Worm (Caenorhabditis elegans): ENCODE measurements around the gene Y41C4A.8.

Gene Y41C4A.8

ce11 chrIII:11694975-11695374 is 13.6 kb downstream of the Y41C4A.8 start, which contains the start of gene Y41C4A.22:
TSS of gene Y41C4A.22 (plus strand) at chrIII:11695275.
- no peak for TF ChIP-seq sma-3 (GFP tag; optimal IDR thresholded peaks at IDR 0.05)

DNA sequence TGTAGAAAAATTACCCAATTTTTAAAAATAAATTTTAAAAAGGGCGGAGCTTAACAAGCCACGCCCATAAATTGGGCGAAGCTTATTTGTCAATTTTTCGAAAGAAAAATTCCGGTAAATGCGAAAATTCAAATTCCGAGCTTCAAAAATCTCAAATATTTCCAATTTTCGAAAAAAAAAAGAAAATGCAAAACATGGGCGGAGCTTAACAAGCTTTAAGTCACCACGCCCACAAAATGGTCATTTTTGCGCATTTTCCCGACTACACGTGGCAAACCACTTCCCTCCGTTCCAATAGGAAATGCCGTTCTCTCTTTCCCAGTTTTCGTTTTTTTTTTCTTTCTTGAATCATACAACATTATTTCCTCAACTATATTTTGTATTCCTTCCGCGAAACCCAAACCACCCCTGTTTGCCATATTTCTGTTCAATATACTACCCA is 14.1 kb downstream of the Y41C4A.8 start:
- TF ChIP-seq gmeb-1 (tag; optimal IDR thresholded peaks at IDR 0.05), result no peak
- TF ChIP-seq nhr-25 (tag; optimal IDR thresholded peaks at IDR 0.05), result no peak
- no peak for TF ChIP-seq lsy-2 (tag; optimal IDR thresholded peaks at IDR 0.05)
- TF ChIP-seq ztf-11 (tag; optimal IDR thresholded peaks at IDR 0.05), result no peak
- no peak for TF ChIP-seq nhr-23 (tag; optimal IDR thresholded peaks at IDR 0.05)
- TF ChIP-seq R02D3.7 (tag; optimal IDR thresholded peaks at IDR 0.05), result no peak
- no peak for TF ChIP-seq dmd-4 (tag; optimal IDR thresholded peaks at IDR 0.05)
- no peak for TF ChIP-seq nhr-11 (tag; optimal IDR thresholded peaks at IDR 0.05)
- TF ChIP-seq mbf-1 (tag; optimal IDR thresholded peaks at IDR 0.05), result no peak
- TF ChIP-seq skn-1 (tag; optimal IDR thresholded peaks at IDR 0.05), result no peak
- TF ChIP-seq Y55F3AM.14 (GFP tag; optimal IDR thresholded peaks at IDR 0.05), result peak; percentile 45
- peak; percentile 52 for TF ChIP-seq ama-1 (optimal IDR thresholded peaks at IDR 0.05)
- TF ChIP-seq blmp-1 (tag; optimal IDR thresholded peaks at IDR 0.05; ENCODE audit: insufficient read depth), result no peak
- TF ChIP-seq alr-1 (tag; optimal IDR thresholded peaks at IDR 0.05), result no peak
- no peak for TF ChIP-seq F13H6.1 (tag; optimal IDR thresholded peaks at IDR 0.05)
- TF ChIP-seq nhr-237 (tag; optimal IDR thresholded peaks at IDR 0.05), result no peak
- no peak for TF ChIP-seq aly-2 (tag; optimal IDR thresholded peaks at IDR 0.05)
- no peak for TF ChIP-seq lin-13 (GFP tag; optimal IDR thresholded peaks at IDR 0.05)
- no peak for TF ChIP-seq mdl-1 (tag; optimal IDR thresholded peaks at IDR 0.05)
- TF ChIP-seq crh-2 (tag; optimal IDR thresholded peaks at IDR 0.05), result peak; percentile 6
- no peak for TF ChIP-seq elt-1 (tag; optimal IDR thresholded peaks at IDR 0.05)

ce11 chrIII:11692380-11692779 is 16.2 kb downstream of the Y41C4A.8 start:
- TF ChIP-seq alr-1 (tag; optimal IDR thresholded peaks at IDR 0.05) (no peak), ZK546.5 (tag; optimal IDR thresholded peaks at IDR 0.05) (no peak), gmeb-1 (tag; optimal IDR thresholded peaks at IDR 0.05) (no peak), ama-1 (optimal IDR thresholded peaks at IDR 0.05) (no peak), nhr-23 (tag; optimal IDR thresholded peaks at IDR 0.05) (no peak), nhr-12 (tag; optimal IDR thresholded peaks at IDR 0.05) (no peak), sma-9 (GFP tag; optimal IDR thresholded peaks at IDR 0.05) (no peak), sma-9 (tag; optimal IDR thresholded peaks at IDR 0.05) (no peak), elt-3 (tag; optimal IDR thresholded peaks at IDR 0.05) (no peak), lin-11 (tag; optimal IDR thresholded peaks at IDR 0.05) (no peak), blmp-1 (tag; optimal IDR thresholded peaks at IDR 0.05; ENCODE audit: insufficient read depth) (no peak), dmd-4 (tag; optimal IDR thresholded peaks at IDR 0.05) (no peak), zag-1 (tag; optimal IDR thresholded peaks at IDR 0.05) (no peak), unc-55 (GFP tag; optimal IDR thresholded peaks at IDR 0.05) (no peak), mbf-1 (tag; optimal IDR thresholded peaks at IDR 0.05) (no peak)

DNA sequence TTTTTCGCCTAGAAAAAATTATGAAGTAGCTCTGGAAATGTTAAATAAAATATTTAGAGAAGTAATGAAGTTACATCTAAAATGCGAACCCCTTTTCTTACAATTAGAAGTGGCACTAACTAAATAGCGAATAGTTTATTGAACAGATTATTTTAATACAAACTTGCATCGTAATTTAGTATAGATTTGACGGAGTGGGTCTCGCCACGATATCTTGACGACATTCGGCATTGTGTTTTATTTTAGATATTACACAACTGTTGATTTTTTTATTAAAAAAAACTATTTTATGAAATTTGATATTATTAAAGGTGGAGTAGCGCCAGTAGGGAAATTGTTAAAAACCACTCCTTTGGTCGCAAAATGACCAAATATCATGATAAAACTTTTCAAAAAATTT is 18.7 kb downstream of the Y41C4A.8 start:
- TF ChIP-seq zag-1 (tag; optimal IDR thresholded peaks at IDR 0.05) (no peak), unc-39 (tag; optimal IDR thresholded peaks at IDR 0.05) (no peak), mbf-1 (tag; optimal IDR thresholded peaks at IDR 0.05) (no peak), alr-1 (tag; optimal IDR thresholded peaks at IDR 0.05) (no peak), lin-39 (tag; optimal IDR thresholded peaks at IDR 0.05) (no peak), Y55F3AM.14 (GFP tag; optimal IDR thresholded peaks at IDR 0.05) (no peak), aly-2 (tag; optimal IDR thresholded peaks at IDR 0.05) (no peak), blmp-1 (tag; optimal IDR thresholded peaks at IDR 0.05; ENCODE audit: insufficient read depth) (no peak), mdl-1 (tag; optimal IDR thresholded peaks at IDR 0.05) (no peak), elt-3 (tag; optimal IDR thresholded peaks at IDR 0.05) (no peak), ZK546.5 (tag; optimal IDR thresholded peaks at IDR 0.05) (no peak), ztf-11 (tag; optimal IDR thresholded peaks at IDR 0.05) (no peak), fos-1 (tag; optimal IDR thresholded peaks at IDR 0.05) (no peak), F13H6.1 (tag; optimal IDR thresholded peaks at IDR 0.05) (no peak)

- TF ChIP-seq nhr-21 (tag; optimal IDR thresholded peaks at IDR 0.05) (peak; percentile 53), lsy-2 (tag; optimal IDR thresholded peaks at IDR 0.05) (peak in 1 of 2 experiments; percentile 57), nhr-6 (tag; optimal IDR thresholded peaks at IDR 0.05) (peak; percentile 14), nhr-11 (tag; optimal IDR thresholded peaks at IDR 0.05) (no peak), sem-4 (tag; optimal IDR thresholded peaks at IDR 0.05) (peak; percentile 80), lin-13 (GFP tag; optimal IDR thresholded peaks at IDR 0.05) (peak; percentile 31), gmeb-1 (tag; optimal IDR thresholded peaks at IDR 0.05) (peak; percentile 67), ama-1 (optimal IDR thresholded peaks at IDR 0.05) (no peak), crh-2 (tag; optimal IDR thresholded peaks at IDR 0.05) (peak; percentile 90), unc-55 (GFP tag; optimal IDR thresholded peaks at IDR 0.05) (no peak), ztf-1 (GFP tag; conservative IDR thresholded peaks at IDR 0.05) (no peak), fos-1 (tag; optimal IDR thresholded peaks at IDR 0.05) (peak; percentile 96), ztf-4 (tag; optimal IDR thresholded peaks at IDR 0.05) (peak; percentile 9), mab-5 (tag; optimal IDR thresholded peaks at IDR 0.05) (no peak), blmp-1 (tag; optimal IDR thresholded peaks at IDR 0.05; ENCODE audit: insufficient read depth) (peak; percentile 70), nhr-129 (tag; optimal IDR thresholded peaks at IDR 0.05) (peak; percentile 75), egl-27 (tag; optimal IDR thresholded peaks at IDR 0.05) (peak; percentile 50), mbf-1 (tag; optimal IDR thresholded peaks at IDR 0.05) (no peak), alr-1 (tag; optimal IDR thresholded peaks at IDR 0.05) (no peak), nhr-25 (tag; optimal IDR thresholded peaks at IDR 0.05) (peak; percentile 57), elt-1 (tag; optimal IDR thresholded peaks at IDR 0.05) (no peak), Y55F3AM.14 (GFP tag; optimal IDR thresholded peaks at IDR 0.05) (peak; percentile 4), sma-9 (GFP tag; optimal IDR thresholded peaks at IDR 0.05) (peak; percentile 77), sma-9 (tag; optimal IDR thresholded peaks at IDR 0.05) (no peak), skn-1 (tag; optimal IDR thresholded peaks at IDR 0.05) (no peak), C34F6.9 (tag; optimal IDR thresholded peaks at IDR 0.05) (peak; percentile 48)
Observed at ce11 chrIII:11689303-11689702, 19.3 kb downstream of the Y41C4A.8 start.

Data from whole organism, L2 larva.